Worm (Caenorhabditis elegans): ENCODE data around the gene str-64.

str-64 gene

ce11 chrV:3244703-3245102 lies 38.4 kb upstream of the str-64 start, which contains the start of gene srj-7:
Gene srj-7 (plus strand): TSS chrV:3245003.
- no peak for TF ChIP-seq dve-1 (tag; optimal IDR thresholded peaks at IDR 0.05)
- TF ChIP-seq hlh-15 (tag; optimal IDR thresholded peaks at IDR 0.05), result no peak
- no peak for TF ChIP-seq nhr-232 (tag; optimal IDR thresholded peaks at IDR 0.05)
- no peak for TF ChIP-seq pax-1 (tag; optimal IDR thresholded peaks at IDR 0.05)
- TF ChIP-seq ceh-48 (tag; optimal IDR thresholded peaks at IDR 0.05), result no peak
- no peak for TF ChIP-seq tbx-7 (tag; optimal IDR thresholded peaks at IDR 0.05)
- TF ChIP-seq ceh-14 (tag; optimal IDR thresholded peaks at IDR 0.05), result no peak

DNA sequence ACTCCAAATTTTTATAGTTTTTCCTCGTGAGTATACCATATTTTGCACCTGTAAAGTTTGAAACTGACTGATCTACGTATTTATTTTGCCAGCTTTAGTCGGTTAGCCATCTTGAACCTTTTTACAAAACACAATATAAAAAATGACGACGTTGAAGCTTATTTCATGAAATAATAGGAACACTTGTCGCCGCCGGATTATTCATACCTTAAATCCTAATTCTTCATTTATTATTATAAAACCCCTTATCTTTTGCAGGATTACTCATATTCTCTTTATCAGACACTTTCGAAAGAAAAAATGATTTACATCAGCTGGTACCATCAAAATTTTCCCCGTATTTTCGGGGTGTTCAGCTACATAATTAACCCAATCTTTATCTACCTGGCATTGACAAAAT lies 35.5 kb upstream of the str-64 start, which contains the start of gene srj-8:
Gene srj-8, plus strand, starts transcription at position 301 of the 400 bp plus-strand sequence.
- TF ChIP-seq zip-5 (tag; optimal IDR thresholded peaks at IDR 0.05) (no peak), ceh-2 (tag; optimal IDR thresholded peaks at IDR 0.05) (no peak), pax-1 (tag; optimal IDR thresholded peaks at IDR 0.05) (no peak), hlh-6 (tag; optimal IDR thresholded peaks at IDR 0.05) (no peak), elt-2 (tag; optimal IDR thresholded peaks at IDR 0.05) (no peak), eyg-1 (tag; optimal IDR thresholded peaks at IDR 0.05) (no peak), pros-1 (tag; optimal IDR thresholded peaks at IDR 0.05) (no peak), unc-42 (tag; optimal IDR thresholded peaks at IDR 0.05) (no peak), hlh-30 (tag; optimal IDR thresholded peaks at IDR 0.05; ENCODE audit: insufficient read depth) (no peak), sox-2 (GFP tag; IDR thresholded peaks at IDR 0.05) (no peak), unc-55 (GFP tag; optimal IDR thresholded peaks at IDR 0.05) (no peak), dmd-4 (tag; optimal IDR thresholded peaks at IDR 0.05; ENCODE audit: borderline replicate concordance) (no peak), unc-86 (tag; optimal IDR thresholded peaks at IDR 0.05) (no peak)

DNA sequence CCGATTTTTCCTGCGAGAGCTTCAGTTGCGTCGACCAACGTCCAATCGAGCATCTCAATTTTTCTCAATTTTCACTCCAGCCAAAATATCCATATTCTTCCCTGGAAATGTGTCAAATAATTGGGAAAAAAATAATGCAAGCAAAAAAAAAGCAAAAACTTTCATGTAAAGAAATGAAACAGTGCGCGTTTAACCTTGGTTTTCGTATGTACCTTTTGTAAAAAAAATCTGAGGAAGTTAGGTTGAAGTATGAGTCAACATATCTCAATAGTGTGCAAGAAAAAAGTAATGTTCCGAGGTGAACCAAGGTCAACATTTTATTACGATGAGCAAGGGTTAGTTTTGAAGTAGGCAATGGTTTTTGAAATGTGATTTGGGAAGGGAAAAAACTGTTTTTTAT lies 32.9 kb upstream of the str-64 start, which contains the start of gene T28A11.13:
Gene T28A11.13, minus strand, starts transcription at position 101 of the 400 bp plus-strand sequence.
- TF ChIP-seq ceh-48 (tag; optimal IDR thresholded peaks at IDR 0.05) (no peak), madf-2 (tag; optimal IDR thresholded peaks at IDR 0.05) (no peak), K02D7.2 (tag; optimal IDR thresholded peaks at IDR 0.05) (no peak), sdc-2 (tag; optimal IDR thresholded peaks at IDR 0.05) (no peak), F13H6.1 (tag; optimal IDR thresholded peaks at IDR 0.05) (no peak), pros-1 (tag; optimal IDR thresholded peaks at IDR 0.05) (no peak), nfya-1 (tag; optimal IDR thresholded peaks at IDR 0.05) (no peak), elt-2 (tag; optimal IDR thresholded peaks at IDR 0.05) (no peak), nhr-11 (tag; optimal IDR thresholded peaks at IDR 0.05) (no peak), sox-2 (GFP tag; IDR thresholded peaks at IDR 0.05) (no peak), ceh-31 (tag; optimal IDR thresholded peaks at IDR 0.05) (no peak), ttx-3 (tag; optimal IDR thresholded peaks at IDR 0.05) (no peak), sox-4 (tag; optimal IDR thresholded peaks at IDR 0.05) (no peak), pax-1 (tag; optimal IDR thresholded peaks at IDR 0.05) (no peak), ceh-9 (tag; optimal IDR thresholded peaks at IDR 0.05) (no peak), lim-6 (tag; optimal IDR thresholded peaks at IDR 0.05) (no peak), fkh-6 (tag; optimal IDR thresholded peaks at IDR 0.05) (no peak), Y22D7AL.16 (tag; optimal IDR thresholded peaks at IDR 0.05) (no peak)

ce11 chrV:3256051-3256450 lies 27.0 kb upstream of the str-64 start, which contains the start of gene srt-63:
Gene srt-63 (minus strand): TSS chrV:3256151.
- no peak for TF ChIP-seq pax-1 (tag; optimal IDR thresholded peaks at IDR 0.05)
- TF ChIP-seq madf-2 (tag; optimal IDR thresholded peaks at IDR 0.05), result no peak
- TF ChIP-seq ceh-19 (GFP tag; optimal IDR thresholded peaks at IDR 0.05), result no peak
- no peak for TF ChIP-seq lin-11 (tag; optimal IDR thresholded peaks at IDR 0.05)
- TF ChIP-seq pros-1 (tag; optimal IDR thresholded peaks at IDR 0.05), result no peak
- TF ChIP-seq hlh-30 (tag; optimal IDR thresholded peaks at IDR 0.05; ENCODE audit: insufficient read depth), result no peak
- no peak for TF ChIP-seq rnt-1 (tag; optimal IDR thresholded peaks at IDR 0.05)
- TF ChIP-seq ama-1 (optimal IDR thresholded peaks at IDR 0.05), result no peak
- no peak for TF ChIP-seq unc-3 (GFP tag; conservative IDR thresholded peaks at IDR 0.05)
- TF ChIP-seq unc-3 (tag; optimal IDR thresholded peaks at IDR 0.05), result no peak
